Worm (Caenorhabditis elegans) whole organism, L1 larva: ENCODE results near the gene Y116A8C.44.
"Not testable (repeated sequence)": the region's sequence is repeated elsewhere in the genome, so short reads cannot be mapped to it uniquely, and the experiment has no call there.

Experiments used
- C04F5.9 ChIP-seq: sonication (generic microtip); optimal IDR thresholded peaks from 2 replicates; lab custom pipeline; 2016; ENCODE audit warnings: missing genetic modification characterization, missing compliant biosample characterization
- C34B4.2 ChIP-seq: sonication (generic microtip); optimal IDR thresholded peaks from 2 replicates; lab custom pipeline; 2017; ENCODE audit warnings: mild to moderate bottlenecking, missing genetic modification characterization, missing compliant biosample characterization
- F16B12.6 ChIP-seq: fragments of 150-350 bp; optimal IDR thresholded peaks from 2 replicates; lab custom pipeline; 2014; ENCODE audit warnings: missing biosample characterization, missing genetic modification characterization
- Y116A8C.19 ChIP-seq: sonication (generic microtip); optimal IDR thresholded peaks from 2 replicates; lab custom pipeline; 2016; ENCODE audit warnings: missing compliant biosample characterization, missing genetic modification characterization, borderline replicate concordance
- aha-1 ChIP-seq: fragments of 150-350 bp; optimal IDR thresholded peaks from 2 replicates; lab custom pipeline; 2014; ENCODE audit warnings: missing biosample characterization, missing genetic modification characterization
- aly-2 ChIP-seq: fragments of 150-350 bp; optimal IDR thresholded peaks from 2 replicates; lab custom pipeline; 2014; ENCODE audit warnings: missing biosample characterization, missing genetic modification characterization
- ama-1 ChIP-seq: fragments of 150-350 bp; optimal IDR thresholded peaks from 2 replicates; lab custom pipeline; 2014
- ceh-63 ChIP-seq: fragments of 200-800 bp; sonication (Bioruptor generic); optimal IDR thresholded peaks from 2 replicates; lab custom pipeline; 2018; ENCODE audit warnings: mild to moderate bottlenecking, missing genetic modification characterization, missing compliant biosample characterization
- ceh-82 ChIP-seq, 3 experiments: fragments of 150-350 bp in 1 of 3; sonication (generic microtip) in 2 of 3; optimal IDR thresholded peaks; 2 replicates each; lab custom pipeline; 2014 to 2017; ENCODE audit warnings: missing biosample characterization in 3 of 3, missing genetic modification characterization in 3 of 3
- dpl-1 ChIP-seq, 3 experiments: fragments of 150-350 bp in 2 of 3; sonication (generic microtip) in 1 of 3; optimal IDR thresholded peaks; 2 replicates each; lab custom pipeline; 2014 to 2017; ENCODE audit warnings: missing biosample characterization in 3 of 3, missing genetic modification characterization in 3 of 3, missing genetic modification reagents in 3 of 3
- dsc-1 ChIP-seq: sonication (generic microtip); optimal IDR thresholded peaks from 2 replicates; lab custom pipeline; 2016; ENCODE audit warnings: mild to moderate bottlenecking, missing genetic modification characterization, missing compliant biosample characterization
- egl-27 ChIP-seq, 2 experiments: fragments of 150-350 bp in 1 of 2; sonication (generic microtip); optimal IDR thresholded peaks; 3 replicates each; lab custom pipeline; 2017 to 2018; ENCODE audit warnings: missing biosample characterization in 2 of 2, missing genetic modification characterization in 2 of 2, missing genetic modification reagents in 2 of 2
- fkh-10 ChIP-seq: sonication (generic microtip); optimal IDR thresholded peaks from 2 replicates; lab custom pipeline; 2017; ENCODE audit warnings: missing biosample characterization, missing genetic modification reagents, missing genetic modification characterization
- fkh-8 ChIP-seq: sonication (generic microtip); optimal IDR thresholded peaks from 2 replicates; lab custom pipeline; 2016; ENCODE audit warnings: mild to moderate bottlenecking, missing genetic modification characterization, missing compliant biosample characterization
- isw-1 ChIP-seq: fragments of 200-800 bp; sonication (Bioruptor generic); IDR thresholded peaks from 2 replicates; pipeline ENCODE4 v1.3.6; 2022; ENCODE audit warnings: missing genetic modification characterization, missing compliant biosample characterization
- lin-14 ChIP-seq: fragments of 200-800 bp; sonication (Bioruptor generic); optimal IDR thresholded peaks from 2 replicates; lab custom pipeline; 2018; ENCODE audit warnings: mild to moderate bottlenecking, missing genetic modification characterization, moderate library complexity, missing compliant biosample characterization
- lin-15B ChIP-seq: fragments of 150-350 bp; sonication (generic microtip); optimal IDR thresholded peaks from 3 replicates; lab custom pipeline; 2014; ENCODE audit warnings: missing biosample characterization, missing genetic modification characterization
- lin-35 ChIP-seq, 2 experiments: fragments of 150-350 bp; optimal IDR thresholded peaks; 2 replicates each; lab custom pipeline; 2014; ENCODE audit warnings: missing biosample characterization in 2 of 2, missing genetic modification characterization in 2 of 2, missing genetic modification reagents in 2 of 2
- lin-39 ChIP-seq: fragments of 150-350 bp; optimal IDR thresholded peaks from 2 replicates; lab custom pipeline; 2014; ENCODE audit warnings: missing biosample characterization, missing genetic modification reagents, missing genetic modification characterization
- lsy-2 ChIP-seq, 2 experiments: fragments of 150-350 bp; optimal IDR thresholded peaks; 2 replicates each; lab custom pipeline; 2014; ENCODE audit warnings: missing biosample characterization in 2 of 2, missing genetic modification characterization in 2 of 2
- mab-9 ChIP-seq: fragments of 200-800 bp; sonication (Bioruptor generic); IDR thresholded peaks from 2 replicates; pipeline ENCODE4 v1.3.6; 2022; ENCODE audit warnings: missing genetic modification reagents, missing genetic modification characterization, missing compliant biosample characterization
- mdl-1 ChIP-seq, 2 experiments: fragments of 150-350 bp; optimal IDR thresholded peaks; 2 replicates each; lab custom pipeline; 2014 to 2017; ENCODE audit warnings: missing biosample characterization in 2 of 2, missing genetic modification characterization in 2 of 2, inconsistent platforms in 1 of 2
- nhr-12 ChIP-seq: sonication (generic microtip); optimal IDR thresholded peaks from 2 replicates; lab custom pipeline; 2017; ENCODE audit warnings: missing biosample characterization, missing genetic modification characterization
- nhr-77 ChIP-seq: fragments of 150-350 bp; optimal IDR thresholded peaks from 2 replicates; lab custom pipeline; 2014; ENCODE audit warnings: missing biosample characterization, missing genetic modification characterization
- nhr-85 ChIP-seq: sonication (generic microtip); peaks from one replicate; lab custom pipeline; 2016; ENCODE audit warnings: missing genetic modification characterization, inconsistent platforms, missing compliant biosample characterization
- nhr-90 ChIP-seq: sonication (generic microtip); optimal IDR thresholded peaks from 2 replicates; lab custom pipeline; 2016; ENCODE audit warnings: mild to moderate bottlenecking, missing genetic modification characterization, missing compliant biosample characterization; ENCODE audit not compliant: poor library complexity
- pag-3 ChIP-seq: sonication (generic microtip); optimal IDR thresholded peaks from 2 replicates; lab custom pipeline; 2017; ENCODE audit warnings: missing genetic modification characterization, mild to moderate bottlenecking, missing compliant biosample characterization, antibody characterized with exemption, borderline replicate concordance; ENCODE audit not compliant: insufficient read depth
- pax-3 ChIP-seq: fragments of 200-800 bp; sonication (Bioruptor generic); optimal IDR thresholded peaks from 2 replicates; lab custom pipeline; 2018; ENCODE audit warnings: mild to moderate bottlenecking, missing genetic modification characterization, moderate library complexity, missing compliant biosample characterization
- pqm-1 ChIP-seq: sonication (generic microtip); optimal IDR thresholded peaks from 3 replicates; lab custom pipeline; 2017; ENCODE audit warnings: missing biosample characterization, missing genetic modification characterization
- rnt-1 ChIP-seq: sonication (generic microtip); optimal IDR thresholded peaks from 2 replicates; lab custom pipeline; 2016; ENCODE audit warnings: mild to moderate bottlenecking, missing genetic modification characterization, moderate library complexity, missing compliant biosample characterization
- skn-1 ChIP-seq: fragments of 150-350 bp; optimal IDR thresholded peaks from 2 replicates; lab custom pipeline; 2014; ENCODE audit warnings: missing biosample characterization, missing genetic modification characterization
- snu-23 ChIP-seq: sonication (generic microtip); optimal IDR thresholded peaks from 2 replicates; lab custom pipeline; 2016; ENCODE audit warnings: missing genetic modification characterization, missing compliant biosample characterization
- swsn-7 ChIP-seq: sonication (generic microtip); optimal IDR thresholded peaks from 2 replicates; lab custom pipeline; 2016; ENCODE audit warnings: missing genetic modification characterization, missing compliant biosample characterization
- tlp-1 ChIP-seq: fragments of 150-350 bp; optimal IDR thresholded peaks from 2 replicates; lab custom pipeline; 2014; ENCODE audit warnings: missing biosample characterization, missing genetic modification characterization

The Y116A8C.44 gene

DNA sequence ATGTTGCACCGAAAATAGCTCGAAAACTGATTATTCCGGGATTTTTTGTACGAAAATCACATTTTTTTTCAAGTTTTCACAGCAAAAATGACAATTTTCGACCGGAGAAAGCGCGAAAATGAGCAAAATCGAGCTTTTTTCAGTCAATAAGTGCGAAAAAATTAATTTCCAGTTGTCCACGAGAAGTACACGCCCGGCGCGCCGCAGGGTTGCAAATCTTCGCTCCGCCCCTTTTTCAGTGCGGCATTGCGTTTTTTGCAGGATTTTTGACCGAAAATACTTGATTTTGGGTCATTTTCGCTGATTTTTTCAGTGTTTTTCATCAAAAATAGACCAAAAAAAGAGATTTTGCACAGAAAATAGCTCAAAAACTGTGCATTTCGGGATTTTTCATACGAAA is 26.4 kb upstream of the Y116A8C.44 start (continued):
- TF ChIP-seq lin-35 (GFP tag; optimal IDR thresholded peaks at IDR 0.05; lab: Kevin White, UChicago) (peak; percentile 5 to 25), aly-2 (tag; lab: Kevin White, UChicago) (no peak), rnt-1 (tag; lab: Kevin White, UChicago) (no peak), lin-39 (tag; lab: Kevin White, UChicago) (no peak), nhr-90 (tag; lab: Kevin White, UChicago) (no peak), lsy-2 (tag; optimal IDR thresholded peaks at IDR 0.05; lab: Kevin White, UChicago) (peak in 1 of 2 experiments; percentile 22), dpl-1 (GFP tag; optimal IDR thresholded peaks at IDR 0.05; lab: Kevin White, UChicago) (peak in 2 of 3 experiments; percentile 20 to 30), C04F5.9 (tag; lab: Kevin White, UChicago) (no peak), nhr-85 (tag; lab: Kevin White, UChicago) (no peak), isw-1 (GFP tag; lab: Robert Waterston, UW) (no peak), tlp-1 (no peak), Y116A8C.19 (tag; lab: Kevin White, UChicago) (no peak)

ce11 chrIV:17078649-17079048 is 20.7 kb upstream of the Y116A8C.44 start, which contains the start of gene Y116A8C.25:
Gene Y116A8C.25 (minus strand): TSS chrIV:17078749.
- TF ChIP-seq pax-3 (no peak), fkh-10 (GFP tag; lab: Kevin White, UChicago) (no peak), lin-35 (GFP tag; optimal IDR thresholded peaks at IDR 0.05; lab: Kevin White, UChicago) (no peak), dpl-1 (GFP tag; optimal IDR thresholded peaks at IDR 0.05; lab: Kevin White, UChicago) (no peak), nhr-90 (tag; lab: Kevin White, UChicago) (no peak)

DNA sequence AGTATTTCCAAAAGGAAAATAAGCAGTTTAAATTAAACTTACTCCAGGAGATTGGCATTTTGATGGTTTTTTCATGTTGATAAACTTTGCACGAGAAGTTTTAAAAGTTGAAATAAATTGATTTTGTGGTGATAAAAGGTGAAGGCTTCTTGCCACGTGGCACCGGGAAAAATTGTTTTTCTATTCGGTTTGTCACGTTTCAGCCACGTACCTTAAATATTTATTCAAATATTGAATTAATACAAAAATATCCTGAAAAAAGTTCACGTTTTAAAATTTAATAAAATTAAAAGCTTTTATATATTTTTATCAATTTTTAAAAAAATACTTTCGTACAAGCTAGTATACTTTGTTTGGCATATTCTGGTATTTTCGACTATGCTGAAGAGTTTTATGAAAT is 12.9 kb upstream of the Y116A8C.44 start, which contains the start of gene Y116A8C.24:
Y116A8C.24 (minus strand) TSS at position 101 of the 400 bp plus-strand sequence.
- not testable (repeated sequence) for TF ChIP-seq pag-3 (tag; lab: Kevin White, UChicago); pqm-1 (tag; lab: Kevin White, UChicago); ceh-82 (tag; optimal IDR thresholded peaks at IDR 0.05; lab: Kevin White, UChicago)

DNA sequence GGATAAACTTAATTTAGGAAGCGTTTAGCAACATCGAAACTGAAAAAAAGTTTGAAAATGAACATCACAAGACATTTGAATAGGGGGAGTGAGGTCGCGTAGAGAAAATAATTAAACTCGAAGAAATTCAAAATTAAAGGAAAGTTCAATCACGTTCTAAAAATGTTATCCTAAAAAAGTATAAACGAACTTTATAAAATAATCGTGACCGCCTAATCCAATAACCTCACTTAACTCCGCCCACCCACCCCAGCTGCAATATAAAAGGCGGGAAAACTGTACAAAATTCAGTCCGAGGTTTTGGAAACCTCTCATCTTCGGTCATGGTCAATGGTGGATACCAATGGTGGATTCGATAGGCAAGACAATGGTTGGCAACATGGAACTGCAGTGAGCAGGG is 7.0 kb upstream of the Y116A8C.44 start, which contains the start of gene Y116A8C.465:
Y116A8C.465 (plus strand) TSS at position 301 of the 400 bp plus-strand sequence.
- not testable (repeated sequence) for TF ChIP-seq lin-14 (GFP tag; lab: Kevin White, UChicago); mdl-1 (tag; optimal IDR thresholded peaks at IDR 0.05; lab: Kevin White, UChicago); nhr-77 (tag; lab: Kevin White, UChicago)

ce11 chrIV:17063700-17064099 is 5.8 kb upstream of the Y116A8C.44 start, which contains the start of gene Y116A8C.467:
Gene Y116A8C.467 (minus strand): TSS chrIV:17063800.
- not testable (repeated sequence) for TF ChIP-seq C34B4.2 (tag; lab: Kevin White, UChicago); lin-15B; nhr-12 (tag; lab: Kevin White, UChicago)

DNA sequence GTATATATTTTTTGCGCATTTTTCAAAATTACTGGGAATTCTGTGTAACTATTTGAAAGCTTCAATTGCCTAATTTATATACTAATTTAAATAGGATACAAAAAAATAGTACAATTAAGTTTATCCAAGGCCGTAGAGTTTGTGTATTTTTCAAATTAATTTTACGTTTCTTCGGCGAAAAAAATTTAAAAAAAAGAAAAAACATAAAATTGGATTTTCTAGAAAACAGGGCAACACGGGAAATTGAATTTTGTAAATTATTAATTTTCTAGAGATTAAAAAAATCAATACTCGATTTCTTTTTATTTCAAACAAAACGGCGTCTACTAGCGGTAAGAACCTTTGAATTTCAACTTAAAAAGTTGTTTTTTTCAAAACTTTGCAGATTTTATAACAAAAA is 4.7 kb downstream of the Y116A8C.44 start, which contains the start of gene Y116A8C.23:
Y116A8C.23 (plus strand) TSS at position 301 of the 400 bp plus-strand sequence.
- TF ChIP-seq dpl-1 (GFP tag; optimal IDR thresholded peaks at IDR 0.05; lab: Kevin White, UChicago) (no peak), tlp-1 (no peak)

ce11 chrIV:17048257-17048656 is 9.7 kb downstream of the Y116A8C.44 start, which contains the start of gene athp-3:
Gene athp-3 (minus strand): TSS chrIV:17048357.
- no peak for TF ChIP-seq aha-1
- no peak for TF ChIP-seq nhr-77 (tag; lab: Kevin White, UChicago)
- TF ChIP-seq F16B12.6 (tag; lab: Kevin White, UChicago): no peak
- TF ChIP-seq C34B4.2 (tag; lab: Kevin White, UChicago): no peak
- no peak for TF ChIP-seq ceh-63 (GFP tag; lab: Kevin White, UChicago)
- no peak for TF ChIP-seq mab-9 (GFP tag; lab: Robert Waterston, UW)
- TF ChIP-seq pqm-1 (tag; lab: Kevin White, UChicago): no peak
- no peak for TF ChIP-seq tlp-1
- no peak for TF ChIP-seq snu-23 (GFP tag; lab: Kevin White, UChicago)
- TF ChIP-seq egl-27 (tag; optimal IDR thresholded peaks at IDR 0.05; lab: Kevin White, UChicago): no peak
- no peak for TF ChIP-seq fkh-10 (GFP tag; lab: Kevin White, UChicago)
- TF ChIP-seq dsc-1 (tag; lab: Kevin White, UChicago): no peak
- TF ChIP-seq ama-1 (lab: Kevin White, UChicago): no peak
- no peak for TF ChIP-seq C04F5.9 (tag; lab: Kevin White, UChicago)
- TF ChIP-seq swsn-7: no peak
- TF ChIP-seq fkh-8 (tag; lab: Kevin White, UChicago): no peak
- TF ChIP-seq skn-1 (tag; lab: Kevin White, UChicago): no peak
